Worm (Caenorhabditis elegans) whole organism, L1 larva: Measurements from ENCODE around the gene T22F3.12.
"Not testable (repeated sequence)": the region's sequence is repeated elsewhere in the genome, so short reads cannot be mapped to it uniquely, and the experiment has no call there.

Experiments used
- C16A3.4 ChIP-seq: fragments of 150-350 bp; optimal IDR thresholded peaks from 2 replicates; lab custom pipeline; 2014; ENCODE audit warnings: missing biosample characterization, missing genetic modification characterization
- C34B4.2 ChIP-seq: sonication (generic microtip); optimal IDR thresholded peaks from 2 replicates; lab custom pipeline; 2017; ENCODE audit warnings: mild to moderate bottlenecking, missing genetic modification characterization, missing compliant biosample characterization
- blmp-1 ChIP-seq: fragments of 150-350 bp; optimal IDR thresholded peaks from 2 replicates; lab custom pipeline; 2014; ENCODE audit warnings: missing biosample characterization, missing genetic modification characterization
- ceh-90 ChIP-seq: sonication (generic microtip); optimal IDR thresholded peaks from 2 replicates; lab custom pipeline; 2016; ENCODE audit warnings: missing genetic modification characterization, missing compliant biosample characterization
- ces-1 ChIP-seq: fragments of 150-350 bp; optimal IDR thresholded peaks from 2 replicates; lab custom pipeline; 2014; ENCODE audit warnings: missing biosample characterization, missing genetic modification reagents, missing genetic modification characterization
- efl-3 ChIP-seq: fragments of 200-800 bp; sonication (Bioruptor generic); optimal IDR thresholded peaks from 2 replicates; lab custom pipeline; 2018; ENCODE audit warnings: mild to moderate bottlenecking, missing genetic modification characterization, missing compliant biosample characterization
- elt-3 ChIP-seq, 6 experiments: fragments of 150-350 bp in 1 of 6; sonication (generic microtip); optimal IDR thresholded peaks; 2 replicates each; lab custom pipeline; 2017 to 2018; ENCODE audit warnings: missing biosample characterization in 6 of 6, missing genetic modification characterization in 6 of 6, inconsistent platforms in 1 of 6
- fkh-4 ChIP-seq: sonication (generic microtip); optimal IDR thresholded peaks from 2 replicates; lab custom pipeline; 2016; ENCODE audit warnings: missing compliant biosample characterization, missing genetic modification characterization, borderline replicate concordance
- fkh-8 ChIP-seq: sonication (generic microtip); optimal IDR thresholded peaks from 2 replicates; lab custom pipeline; 2016; ENCODE audit warnings: mild to moderate bottlenecking, missing genetic modification characterization, missing compliant biosample characterization
- fos-1 ChIP-seq: fragments of 150-350 bp; optimal IDR thresholded peaks from 2 replicates; lab custom pipeline; 2014; ENCODE audit warnings: missing biosample characterization, missing genetic modification characterization
- hlh-17 ChIP-seq: fragments of 200-800 bp; sonication (Bioruptor generic); optimal IDR thresholded peaks from 2 replicates; lab custom pipeline; 2018; ENCODE audit warnings: missing genetic modification characterization, mild to moderate bottlenecking, missing compliant biosample characterization, moderate library complexity, borderline replicate concordance
- jun-1 ChIP-seq: fragments of 150-350 bp; optimal IDR thresholded peaks from 2 replicates; lab custom pipeline; 2014; ENCODE audit warnings: missing biosample characterization, missing genetic modification reagents, missing genetic modification characterization
- lin-13 ChIP-seq: fragments of 150-350 bp; optimal IDR thresholded peaks from 2 replicates; lab custom pipeline; 2014; ENCODE audit warnings: missing biosample characterization, missing genetic modification reagents, missing genetic modification characterization
- lin-14 ChIP-seq: fragments of 200-800 bp; sonication (Bioruptor generic); optimal IDR thresholded peaks from 2 replicates; lab custom pipeline; 2018; ENCODE audit warnings: mild to moderate bottlenecking, missing genetic modification characterization, moderate library complexity, missing compliant biosample characterization
- lin-15B ChIP-seq: fragments of 150-350 bp; sonication (generic microtip); optimal IDR thresholded peaks from 3 replicates; lab custom pipeline; 2014; ENCODE audit warnings: missing biosample characterization, missing genetic modification characterization
- mab-9 ChIP-seq: fragments of 200-800 bp; sonication (Bioruptor generic); IDR thresholded peaks from 2 replicates; pipeline ENCODE4 v1.3.6; 2022; ENCODE audit warnings: missing genetic modification reagents, missing genetic modification characterization, missing compliant biosample characterization
- mdl-1 ChIP-seq, 2 experiments: fragments of 150-350 bp; optimal IDR thresholded peaks; 2 replicates each; lab custom pipeline; 2014 to 2017; ENCODE audit warnings: missing biosample characterization in 2 of 2, missing genetic modification characterization in 2 of 2, inconsistent platforms in 1 of 2
- nhr-11 ChIP-seq: fragments of 150-350 bp; optimal IDR thresholded peaks from 2 replicates; lab custom pipeline; 2014; ENCODE audit warnings: missing biosample characterization, missing genetic modification characterization
- nhr-12 ChIP-seq: sonication (generic microtip); optimal IDR thresholded peaks from 2 replicates; lab custom pipeline; 2017; ENCODE audit warnings: missing biosample characterization, missing genetic modification characterization
- nhr-19 ChIP-seq: fragments of 200-800 bp; sonication (Bioruptor generic); conservative IDR thresholded peaks from 2 replicates; pipeline ENCODE4 v1.3.6; 2022; ENCODE audit warnings: missing genetic modification characterization, missing compliant biosample characterization
- nhr-20 ChIP-seq: sonication (generic microtip); optimal IDR thresholded peaks from 2 replicates; lab custom pipeline; 2016; ENCODE audit warnings: mild to moderate bottlenecking, missing genetic modification characterization, missing compliant biosample characterization
- nhr-237 ChIP-seq: fragments of 150-350 bp; optimal IDR thresholded peaks from 2 replicates; lab custom pipeline; 2014; ENCODE audit warnings: missing biosample characterization, missing genetic modification characterization
- nhr-47 ChIP-seq: sonication (generic microtip); optimal IDR thresholded peaks from 2 replicates; lab custom pipeline; 2016; ENCODE audit warnings: mild to moderate bottlenecking, missing genetic modification characterization, moderate library complexity, missing compliant biosample characterization
- nhr-77 ChIP-seq: fragments of 150-350 bp; optimal IDR thresholded peaks from 2 replicates; lab custom pipeline; 2014; ENCODE audit warnings: missing biosample characterization, missing genetic modification characterization
- nhr-84 ChIP-seq: sonication (generic microtip); optimal IDR thresholded peaks from 2 replicates; lab custom pipeline; 2017; ENCODE audit warnings: missing biosample characterization, missing genetic modification characterization
- pax-3 ChIP-seq: fragments of 200-800 bp; sonication (Bioruptor generic); optimal IDR thresholded peaks from 2 replicates; lab custom pipeline; 2018; ENCODE audit warnings: mild to moderate bottlenecking, missing genetic modification characterization, moderate library complexity, missing compliant biosample characterization
- snpc-4 ChIP-seq: fragments of 150-350 bp; optimal IDR thresholded peaks from 2 replicates; lab custom pipeline; 2014; ENCODE audit warnings: missing biosample characterization, missing genetic modification characterization
- sox-4 ChIP-seq: sonication (generic microtip); optimal IDR thresholded peaks from 2 replicates; lab custom pipeline; 2016; ENCODE audit warnings: missing genetic modification characterization, missing compliant biosample characterization
- sptf-1 ChIP-seq: fragments of 150-350 bp; optimal IDR thresholded peaks from 2 replicates; lab custom pipeline; 2014; ENCODE audit warnings: missing biosample characterization, missing genetic modification characterization
- unc-130 ChIP-seq: fragments of 150-350 bp; optimal IDR thresholded peaks from 2 replicates; lab custom pipeline; 2017; ENCODE audit warnings: missing biosample characterization, missing genetic modification characterization, inconsistent platforms
- unc-62 ChIP-seq: fragments of 150-350 bp; optimal IDR thresholded peaks from 2 replicates; lab custom pipeline; 2014; ENCODE audit warnings: missing biosample characterization, missing genetic modification reagents, missing genetic modification characterization
- unc-86 ChIP-seq: sonication (generic microtip); optimal IDR thresholded peaks from 2 replicates; lab custom pipeline; 2016; ENCODE audit warnings: missing genetic modification characterization, missing compliant biosample characterization
- zip-4 ChIP-seq: fragments of 200-800 bp; sonication (Bioruptor generic); optimal IDR thresholded peaks from 2 replicates; lab custom pipeline; 2018; ENCODE audit warnings: mild to moderate bottlenecking, missing genetic modification characterization, moderate library complexity, missing compliant biosample characterization

The T22F3.12 gene

DNA sequence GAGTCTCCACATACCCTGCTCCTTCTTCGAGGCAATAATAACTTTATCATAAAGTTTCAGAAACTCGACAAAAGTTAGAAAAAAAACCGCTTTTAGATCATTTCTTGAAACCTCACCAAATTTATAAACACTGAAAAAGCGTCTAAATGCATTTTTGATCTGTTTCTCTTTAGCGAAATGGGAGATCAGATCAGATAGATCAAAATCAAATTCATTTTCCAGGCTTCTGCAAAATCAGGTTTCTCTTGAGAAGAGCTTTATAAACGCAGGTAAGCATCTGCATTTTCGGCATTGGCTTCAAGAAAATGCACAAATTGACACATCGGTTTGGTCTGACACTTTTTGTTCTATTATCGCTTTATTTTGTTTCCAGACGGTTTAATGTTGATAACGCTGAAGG is 19.6 kb downstream of the T22F3.12 start, which contains the start of gene F40C5.1:
F40C5.1 (plus strand) TSS at position 301 of the 400 bp plus-strand sequence.
- not testable (repeated sequence) for TF ChIP-seq lin-15B (tag; lab: Kevin White, UChicago); nhr-77 (tag; lab: Kevin White, UChicago); unc-130

DNA sequence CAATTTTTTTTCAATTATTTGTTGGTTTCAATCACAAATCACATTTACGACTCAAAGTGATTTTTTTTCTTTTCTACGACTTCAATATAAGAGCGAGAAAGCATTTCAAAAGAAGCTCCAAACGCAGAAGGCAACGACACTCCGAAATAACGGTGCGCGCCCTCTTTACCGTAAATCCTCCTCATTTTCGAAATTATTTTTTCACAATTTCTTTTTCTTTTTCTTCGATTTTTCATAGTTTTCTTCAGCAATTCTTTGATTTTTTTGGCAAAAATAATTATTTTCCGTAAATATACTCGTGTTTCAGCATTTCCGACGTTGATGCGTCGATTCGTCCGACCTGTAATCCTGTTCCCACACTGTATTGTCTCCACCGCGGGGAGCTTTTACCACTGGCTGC is 21.3 kb downstream of the T22F3.12 start, which contains the start of gene F40C5.2:
F40C5.2 (plus strand) TSS at position 301 of the 400 bp plus-strand sequence.
- TF ChIP-seq lin-13 (GFP tag; lab: Kevin White, UChicago); fos-1 (tag; lab: Kevin White, UChicago); nhr-12 (tag; lab: Kevin White, UChicago): not testable (repeated sequence)

DNA sequence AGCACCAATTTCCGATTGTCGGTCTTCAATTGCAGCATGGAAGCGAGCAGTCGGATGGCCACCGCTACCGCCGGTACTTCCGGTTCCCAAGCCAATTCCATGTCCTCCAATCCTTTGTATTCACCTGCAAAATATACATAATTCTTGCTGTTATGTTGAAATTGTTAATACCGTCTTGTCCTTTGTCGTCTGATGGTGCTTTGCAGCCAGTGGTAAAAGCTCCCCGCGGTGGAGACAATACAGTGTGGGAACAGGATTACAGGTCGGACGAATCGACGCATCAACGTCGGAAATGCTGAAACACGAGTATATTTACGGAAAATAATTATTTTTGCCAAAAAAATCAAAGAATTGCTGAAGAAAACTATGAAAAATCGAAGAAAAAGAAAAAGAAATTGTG is 27.7 kb downstream of the T22F3.12 start, which contains the start of gene T24A6.17:
T24A6.17 (minus strand) TSS at position 101 of the 400 bp plus-strand sequence.
- TF ChIP-seq ces-1 (GFP tag; lab: Kevin White, UChicago); unc-86; zip-4 (GFP tag; lab: Kevin White, UChicago): not testable (repeated sequence)
- TF ChIP-seq, all 84 proteins: peak for 0; not testable (repeated sequence) for 84

DNA sequence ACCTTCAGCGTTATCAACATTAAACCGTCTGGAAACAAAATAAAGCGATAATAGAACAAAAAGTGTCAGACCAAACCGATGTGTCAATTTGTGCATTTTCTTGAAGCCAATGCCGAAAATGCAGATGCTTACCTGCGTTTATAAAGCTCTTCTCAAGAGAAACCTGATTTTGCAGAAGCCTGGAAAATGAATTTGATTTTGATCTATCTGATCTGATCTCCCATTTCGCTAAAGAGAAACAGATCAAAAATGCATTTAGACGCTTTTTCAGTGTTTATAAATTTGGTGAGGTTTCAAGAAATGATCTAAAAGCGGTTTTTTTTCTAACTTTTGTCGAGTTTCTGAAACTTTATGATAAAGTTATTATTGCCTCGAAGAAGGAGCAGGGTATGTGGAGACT is 29.2 kb downstream of the T22F3.12 start, which contains the start of gene T24A6.16:
T24A6.16 (minus strand) TSS at position 101 of the 400 bp plus-strand sequence.
- not testable (repeated sequence) for TF ChIP-seq C34B4.2, nhr-84, C16A3.4
- TF ChIP-seq, all 84 proteins: peak for 0; not testable (repeated sequence) for 84

ce11 chrV:3558744-3559143 is 33.3 kb downstream of the T22F3.12 start, which contains the start of gene T24A6.1:
Gene T24A6.1, plus strand, starts transcription at chrV:3559044.
- not testable (repeated sequence) for TF ChIP-seq nhr-12 (tag; lab: Kevin White, UChicago); hlh-17 (GFP tag; lab: Kevin White, UChicago); ceh-90 (tag; lab: Kevin White, UChicago)

- TF ChIP-seq nhr-237 (tag; lab: Kevin White, UChicago) = no peak
- no peak for TF ChIP-seq lin-14 (GFP tag; lab: Kevin White, UChicago)
- TF ChIP-seq nhr-84 = no peak
- TF ChIP-seq efl-3 = no peak
- TF ChIP-seq mdl-1 (tag; optimal IDR thresholded peaks at IDR 0.05; lab: Kevin White, UChicago) = no peak
- TF ChIP-seq mab-9 (GFP tag; lab: Robert Waterston, UW) = no peak
- no peak for TF ChIP-seq fkh-8 (tag; lab: Kevin White, UChicago)
These were observed 34.6 kb downstream of the T22F3.12 start, which contains the start of gene grl-31 for ce11 chrV:3557422-3557821. Gene grl-31, minus strand, starts transcription at chrV:3557778.

DNA sequence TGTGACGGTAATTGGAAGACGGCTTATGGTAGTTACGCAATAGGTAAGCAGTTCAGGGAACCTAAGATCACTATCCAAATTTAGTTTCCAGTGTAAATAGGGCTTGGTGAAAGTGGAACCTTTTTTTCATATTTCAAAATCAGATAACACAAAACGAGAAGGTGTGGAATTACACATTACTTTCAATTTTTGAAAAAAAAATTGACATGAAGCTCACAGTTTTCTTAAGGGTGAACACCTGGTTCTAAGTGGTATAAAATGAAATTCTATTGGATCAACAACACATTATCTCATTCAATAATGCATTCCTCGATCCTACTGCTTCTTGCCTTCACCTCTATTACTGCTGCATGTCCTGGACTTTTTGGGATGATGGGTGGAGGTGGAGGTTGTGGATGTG is 36.0 kb downstream of the T22F3.12 start, which contains the start of gene grl-30:
grl-30 (plus strand) TSS at position 301 of the 400 bp plus-strand sequence.
- TF ChIP-seq nhr-47 (tag; lab: Kevin White, UChicago) = no peak
- TF ChIP-seq hlh-17 (GFP tag; lab: Kevin White, UChicago) = no peak

DNA sequence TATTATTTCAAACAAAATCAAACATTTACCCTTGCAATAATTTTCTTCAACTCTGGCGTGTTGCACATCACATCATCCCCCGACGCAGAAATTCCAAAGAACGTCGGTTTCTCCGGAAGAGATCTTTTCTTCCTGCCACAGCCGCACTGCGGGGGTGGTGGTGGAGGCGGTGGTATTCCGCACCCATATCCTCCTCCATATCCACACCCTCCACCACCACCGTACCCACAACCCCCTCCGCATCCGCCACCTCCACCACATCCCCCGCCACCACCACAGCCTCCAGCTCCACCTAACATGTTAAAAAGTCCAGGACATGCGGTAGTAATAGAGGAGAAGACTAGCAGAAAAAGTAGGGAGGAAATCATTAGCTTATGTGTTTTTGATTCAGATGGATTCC is 37.1 kb downstream of the T22F3.12 start, which contains the start of gene grl-29:
grl-29 (minus strand) TSS at position 368 of the 400 bp plus-strand sequence.
- TF ChIP-seq elt-3 (tag; optimal IDR thresholded peaks at IDR 0.05; lab: Kevin White, UChicago) (no peak), lin-13 (GFP tag; lab: Kevin White, UChicago) (no peak), C34B4.2 (no peak), unc-130 (no peak), nhr-11 (tag; lab: Kevin White, UChicago) (no peak), blmp-1 (no peak), unc-62 (GFP tag; lab: Kevin White, UChicago) (no peak), C16A3.4 (no peak), sox-4 (no peak), pax-3 (tag; lab: Kevin White, UChicago) (no peak), jun-1 (tag; lab: Kevin White, UChicago) (no peak), nhr-84 (no peak), sptf-1 (no peak), snpc-4 (tag; lab: Kevin White, UChicago) (no peak), nhr-19 (GFP tag; lab: Robert Waterston, UW) (no peak), fkh-4 (tag; lab: Kevin White, UChicago) (no peak), nhr-20 (tag; lab: Kevin White, UChicago) (no peak)
- TF ChIP-seq, all 84 proteins: peak for 0
